Fruit fly (Drosophila melanogaster): ENCODE measurements around the gene Hexim.

Hexim gene

DNA sequence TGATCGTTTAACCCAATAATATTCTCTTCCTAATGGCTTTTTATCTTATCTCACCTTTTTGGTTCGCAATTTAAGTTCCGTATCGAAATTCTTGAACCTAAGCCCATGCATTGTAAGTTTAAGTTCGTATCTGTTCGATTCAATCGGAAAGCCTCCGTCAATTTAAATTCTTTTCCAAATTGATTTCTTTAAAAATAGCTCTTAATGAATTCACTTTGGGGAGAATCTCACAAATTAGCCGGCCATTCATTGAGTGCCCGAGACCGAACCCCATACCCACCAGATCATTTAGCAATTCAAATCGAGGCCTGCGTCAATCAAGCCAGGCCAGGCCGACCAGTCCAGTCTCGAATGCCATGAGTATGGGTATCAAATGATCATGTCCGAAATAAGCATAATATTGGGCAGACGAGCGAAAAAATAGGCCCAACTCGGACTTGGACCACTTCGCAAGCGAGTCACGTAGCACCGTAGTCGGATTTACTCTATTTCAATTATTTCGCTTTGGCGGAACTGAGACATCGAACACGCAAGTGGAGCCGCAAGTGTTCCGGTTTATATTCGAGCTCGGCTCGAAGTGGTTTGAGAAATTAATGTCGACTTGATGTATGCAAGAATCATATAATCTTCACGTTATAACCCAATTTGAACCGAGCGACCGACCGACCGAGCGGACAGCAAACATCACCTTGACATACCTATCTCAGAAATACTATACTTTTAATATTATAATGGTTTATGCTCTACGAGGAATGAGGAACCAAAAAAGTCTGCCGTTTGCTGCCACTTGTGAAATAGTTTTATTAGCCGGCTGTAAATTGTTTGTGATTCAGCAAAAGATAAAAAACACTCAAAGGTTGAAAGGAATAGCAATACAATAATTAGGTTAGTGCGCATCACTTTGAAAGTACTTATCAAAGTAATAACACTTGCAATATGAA, 48.7 kb downstream of the Hexim start:
- TF ChIP-seq Hr96 (GFP tag; optimal IDR thresholded peaks at IDR 0.05) (no peak), kay (GFP tag; ENCODE audit: borderline replicate concordance) (no peak), pad (GFP tag; optimal IDR thresholded peaks at IDR 0.05) (no peak), tj (GFP tag; optimal IDR thresholded peaks at IDR 0.05) (no peak), Clk (GFP tag; optimal IDR thresholded peaks at IDR 0.05) (no peak), Crg-1 (GFP tag; optimal IDR thresholded peaks at IDR 0.05) (no peak), CG14711 (tag; optimal IDR thresholded peaks at IDR 0.05) (no peak), CG33017 (tag; optimal IDR thresholded peaks at IDR 0.05) (no peak), CG7045 (GFP tag; optimal IDR thresholded peaks at IDR 0.05) (no peak), bab1 (GFP tag; optimal IDR thresholded peaks at IDR 0.05) (no peak), CG11617 (GFP tag; optimal IDR thresholded peaks at IDR 0.05) (no peak), CG5204 (GFP tag; optimal IDR thresholded peaks at IDR 0.05) (no peak), cic (GFP tag; optimal IDR thresholded peaks at IDR 0.05) (no peak), Mnt (GFP tag; optimal IDR thresholded peaks at IDR 0.05) (no peak), cnc (optimal IDR thresholded peaks at IDR 0.05) (no peak), CG12768 (GFP tag; optimal IDR thresholded peaks at IDR 0.05) (no peak), ovo (GFP tag; optimal IDR thresholded peaks at IDR 0.05) (no peak), toe (GFP tag; optimal IDR thresholded peaks at IDR 0.05) (no peak)

dm6 chr3R:14708948-14709385, 49.7 kb downstream of the Hexim start:
- no peak for TF ChIP-seq Clk (GFP tag; optimal IDR thresholded peaks at IDR 0.05)
- TF ChIP-seq Mnt (GFP tag; optimal IDR thresholded peaks at IDR 0.05) = no peak
- TF ChIP-seq CG5204 (GFP tag; optimal IDR thresholded peaks at IDR 0.05) = no peak
- no peak for TF ChIP-seq bab1 (GFP tag; optimal IDR thresholded peaks at IDR 0.05)
- TF ChIP-seq cic (GFP tag; optimal IDR thresholded peaks at IDR 0.05) = peak; percentile 87
- peak; percentile 82 for TF ChIP-seq kay (GFP tag; ENCODE audit: borderline replicate concordance)
- peak; percentile 23 for TF ChIP-seq CG7101 (tag; optimal IDR thresholded peaks at IDR 0.05)
- no peak for TF ChIP-seq Crg-1 (GFP tag; optimal IDR thresholded peaks at IDR 0.05)
- TF ChIP-seq CG12768 (GFP tag; optimal IDR thresholded peaks at IDR 0.05) = peak; percentile 11

DNA sequence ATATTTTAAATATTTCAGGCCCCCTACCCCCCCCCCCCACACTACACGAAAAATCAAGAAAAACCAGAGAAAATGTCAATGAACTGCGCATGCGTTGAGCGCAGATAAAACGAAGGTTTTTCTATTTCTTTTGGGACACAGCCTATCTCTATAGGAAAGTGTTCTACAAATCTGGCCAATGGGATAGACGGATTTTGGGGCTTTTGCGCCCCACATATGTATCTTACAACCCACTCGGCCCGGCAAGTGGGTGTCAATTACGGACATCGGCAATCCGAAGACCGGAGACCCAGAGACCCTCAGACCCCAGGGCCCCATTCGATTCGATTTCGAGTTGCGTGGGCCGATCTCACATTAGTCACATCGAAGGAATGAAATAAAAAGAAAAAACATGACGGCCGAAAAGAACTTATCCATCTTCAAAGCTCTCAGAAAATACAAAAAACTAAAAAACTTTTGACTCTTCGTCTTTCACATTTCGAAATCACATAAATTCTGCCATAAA, 50.3 kb downstream of the Hexim start:
- TF ChIP-seq ovo (GFP tag; optimal IDR thresholded peaks at IDR 0.05) = no peak

DNA sequence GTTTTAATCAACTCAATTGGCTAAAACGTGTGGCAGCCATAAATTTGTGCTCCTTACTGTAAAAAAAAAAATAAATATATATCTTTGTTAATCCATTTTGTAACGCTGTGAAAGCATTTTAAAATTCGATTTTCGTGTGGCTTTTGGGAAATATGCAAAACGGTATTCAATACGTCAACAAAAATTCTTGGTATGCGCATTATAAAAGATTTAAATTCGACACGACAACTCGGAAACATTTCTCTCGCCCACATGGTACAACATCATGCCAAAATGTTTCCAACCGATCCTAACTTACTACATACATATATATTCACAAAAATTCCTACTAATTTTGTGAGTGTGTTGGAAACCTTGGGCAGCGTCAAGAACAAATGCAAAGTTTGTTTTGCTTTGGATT, 51.4 kb downstream of the Hexim start:
- no peak for TF ChIP-seq CG7045 (GFP tag; optimal IDR thresholded peaks at IDR 0.05)
- TF ChIP-seq kay (GFP tag; ENCODE audit: borderline replicate concordance) = peak; percentile 32
- no peak for TF ChIP-seq CG11617 (GFP tag; optimal IDR thresholded peaks at IDR 0.05)
